Worm (Caenorhabditis elegans): ENCODE measurements around the gene C49C8.3.

DNA sequence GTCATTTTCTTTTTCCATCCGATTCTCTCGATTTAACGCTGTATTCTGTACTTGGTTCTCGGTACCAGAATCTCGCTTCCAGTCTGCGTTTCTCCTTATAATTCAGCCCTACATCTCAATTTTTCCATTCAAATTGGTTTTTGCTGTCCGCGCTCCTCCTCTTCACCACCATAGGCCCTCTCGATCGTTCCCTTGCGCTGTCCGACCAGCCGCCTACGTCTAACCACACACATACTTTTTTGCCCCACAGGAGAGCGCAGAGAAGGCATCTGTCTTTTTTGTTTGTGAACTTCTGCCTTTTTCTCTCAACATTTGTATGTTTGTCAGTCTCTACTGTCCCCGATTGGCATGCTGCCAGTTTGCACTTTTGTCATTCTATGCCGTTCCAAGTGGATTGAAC lies 17.2 kb upstream of the C49C8.3 start, which contains the start of gene F42A9.11:
- no peak for TF ChIP-seq syd-9 (tag; optimal IDR thresholded peaks at IDR 0.05)
- no peak for TF ChIP-seq ama-1 (optimal IDR thresholded peaks at IDR 0.05)
- TF ChIP-seq hlh-15 (tag; optimal IDR thresholded peaks at IDR 0.05), result no peak
- TF ChIP-seq nhr-11 (tag; optimal IDR thresholded peaks at IDR 0.05), result no peak
- TF ChIP-seq dmd-4 (tag; optimal IDR thresholded peaks at IDR 0.05; ENCODE audit: borderline replicate concordance), result no peak
- TF ChIP-seq ttx-3 (tag; optimal IDR thresholded peaks at IDR 0.05), result no peak
- TF ChIP-seq fkh-10 (GFP tag; optimal IDR thresholded peaks at IDR 0.05), result no peak
- TF ChIP-seq ahr-1 (tag; optimal IDR thresholded peaks at IDR 0.05), result no peak

All from whole organism, late embryonic.